Worm (Caenorhabditis elegans) whole organism, early embryonic: ENCODE measurements around the gene Y51B9A.9.

Source experiments
- B0310.2 ChIP-seq: sonication (generic microtip); optimal IDR thresholded peaks from 2 replicates; lab custom pipeline; 2016; ENCODE audit warnings: mild to moderate bottlenecking, missing genetic modification characterization, missing compliant biosample characterization
- F13C5.2 ChIP-seq: sonication (generic microtip); optimal IDR thresholded peaks from 2 replicates; lab custom pipeline; 2017; ENCODE audit warnings: mild to moderate bottlenecking, missing genetic modification characterization, inconsistent platforms, missing compliant biosample characterization
- aly-1 ChIP-seq: sonication (generic microtip); optimal IDR thresholded peaks from 2 replicates; lab custom pipeline; 2016; ENCODE audit warnings: missing genetic modification characterization, missing compliant biosample characterization
- ama-1 ChIP-seq: fragments of 150-350 bp; optimal IDR thresholded peaks from 2 replicates; lab custom pipeline; 2014
- ceh-13 ChIP-seq: fragments of 200-800 bp; sonication (Bioruptor generic); optimal IDR thresholded peaks from 2 replicates; lab custom pipeline; 2018; ENCODE audit warnings: mild to moderate bottlenecking, missing genetic modification characterization, missing compliant biosample characterization
- ceh-36 ChIP-seq: sonication (generic microtip); optimal IDR thresholded peaks from 2 replicates; lab custom pipeline; 2016; ENCODE audit warnings: missing genetic modification characterization, inconsistent platforms, missing compliant biosample characterization
- ets-7 ChIP-seq: sonication (generic microtip); optimal IDR thresholded peaks from 2 replicates; lab custom pipeline; 2016; ENCODE audit warnings: missing genotype, missing genetic modification characterization, missing compliant biosample characterization
- flt-1 ChIP-seq: fragments of 200-800 bp; sonication (Bioruptor generic); IDR thresholded peaks from 2 replicates; pipeline ENCODE4 v1.3.6; 2022; ENCODE audit warnings: missing genetic modification characterization, missing compliant biosample characterization
- hmbx-1 ChIP-seq: sonication (generic microtip); optimal IDR thresholded peaks from 2 replicates; lab custom pipeline; 2016; ENCODE audit warnings: mild to moderate bottlenecking, missing genetic modification characterization, missing compliant biosample characterization
- hmg-4 ChIP-seq: fragments of 200-800 bp; sonication (Bioruptor generic); optimal IDR thresholded peaks from 2 replicates; lab custom pipeline; 2018; ENCODE audit warnings: mild to moderate bottlenecking, missing genetic modification characterization, missing compliant biosample characterization
- hnd-1 ChIP-seq: sonication (generic microtip); optimal IDR thresholded peaks from 2 replicates; lab custom pipeline; 2016; ENCODE audit warnings: missing genetic modification characterization, missing compliant biosample characterization
- pes-1 ChIP-seq: fragments of 200-800 bp; sonication (Bioruptor generic); IDR thresholded peaks from 2 replicates; pipeline ENCODE4 v1.3.6; 2022; ENCODE audit warnings: missing genetic modification reagents, missing genetic modification characterization, missing compliant biosample characterization
- scrt-1 ChIP-seq: fragments of 200-800 bp; sonication (Bioruptor generic); IDR thresholded peaks from 2 replicates; pipeline ENCODE4 v1.3.6; 2022; ENCODE audit warnings: missing genetic modification characterization, missing compliant biosample characterization
- sea-1 ChIP-seq: fragments of 200-800 bp; sonication (Bioruptor generic); conservative IDR thresholded peaks from 2 replicates; pipeline ENCODE4 v1.3.6; 2022; ENCODE audit warnings: missing genetic modification characterization, missing compliant biosample characterization
- tbx-11 ChIP-seq: fragments of 200-800 bp; sonication (Bioruptor generic); IDR thresholded peaks from 2 replicates; pipeline ENCODE4 v1.3.6; 2022; ENCODE audit warnings: missing genetic modification characterization, missing compliant biosample characterization
- tbx-37 ChIP-seq: fragments of 200-800 bp; sonication (Bioruptor generic); conservative IDR thresholded peaks from 2 replicates; pipeline ENCODE4 v1.3.6; 2022; ENCODE audit warnings: missing genetic modification reagents, missing genetic modification characterization, missing compliant biosample characterization
- tra-4 ChIP-seq: sonication (generic microtip); optimal IDR thresholded peaks from 2 replicates; lab custom pipeline; 2017; ENCODE audit warnings: missing genetic modification characterization, missing compliant biosample characterization

Y51B9A.9 gene

ce11 chrII:9399746-9400145, 2.4 kb upstream of the Y51B9A.9 start, which contains the start of gene Y51B9A.7:
Gene Y51B9A.7, plus strand, starts transcription at chrII:9400046.
- no peak for TF ChIP-seq tra-4 (tag; lab: Kevin White, UChicago)
- no peak for TF ChIP-seq ama-1 (lab: Kevin White, UChicago)
- no peak for TF ChIP-seq tbx-37
- TF ChIP-seq aly-1 (tag; lab: Kevin White, UChicago), result no peak
- TF ChIP-seq ceh-36 (tag; lab: Kevin White, UChicago), result no peak
- no peak for TF ChIP-seq B0310.2 (tag; lab: Kevin White, UChicago)
- no peak for TF ChIP-seq flt-1 (GFP tag; lab: Robert Waterston, UW)
- TF ChIP-seq sea-1 (GFP tag; lab: Robert Waterston, UW), result no peak
- no peak for TF ChIP-seq hmg-4
- no peak for TF ChIP-seq ets-7
- no peak for TF ChIP-seq tbx-11 (GFP tag; lab: Robert Waterston, UW)
- TF ChIP-seq hnd-1 (tag; lab: Kevin White, UChicago), result no peak
- no peak for TF ChIP-seq ceh-13
- no peak for TF ChIP-seq pes-1 (GFP tag; lab: Robert Waterston, UW)
- no peak for TF ChIP-seq F13C5.2
- no peak for TF ChIP-seq hmbx-1 (tag; lab: Kevin White, UChicago)
- TF ChIP-seq scrt-1, result no peak

ce11 chrII:9398370-9398901, 1.0 kb upstream of the Y51B9A.9 start, which contains the start of the genes Y51B9A.14 and Y51B9A.8:
Gene Y51B9A.14, minus strand, starts transcription at chrII:9398470.
Gene Y51B9A.8, plus strand, starts transcription at chrII:9398851.
- TF ChIP-seq ama-1 (lab: Kevin White, UChicago), result no peak
- no peak for TF ChIP-seq hmg-4
- no peak for TF ChIP-seq F13C5.2

DNA sequence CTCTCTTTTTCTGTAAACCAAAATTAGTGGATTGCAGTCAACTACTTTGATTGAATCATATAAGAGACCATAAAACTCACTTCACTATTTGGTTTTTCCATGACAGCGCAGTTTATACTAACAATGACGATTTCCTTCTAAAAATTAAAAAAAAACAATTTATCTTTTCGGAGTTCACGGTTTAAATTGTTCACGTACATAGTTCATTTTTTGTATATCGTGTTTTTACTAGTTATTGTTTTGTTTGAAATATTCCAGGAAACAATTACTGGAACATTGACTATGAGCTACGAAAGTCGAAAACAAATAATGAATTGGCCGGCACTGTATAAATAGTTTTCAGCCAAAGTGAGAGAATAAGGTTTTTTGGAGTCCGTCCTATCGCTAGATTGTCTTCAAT, 4.7 kb downstream of the Y51B9A.9 start, which contains the start of gene lido-17:
lido-17 (minus strand) TSS at position 101 of the 400 bp plus-strand sequence.
- TF ChIP-seq ceh-36 (tag; lab: Kevin White, UChicago), result no peak
- no peak for TF ChIP-seq hmbx-1 (tag; lab: Kevin White, UChicago)
- no peak for TF ChIP-seq scrt-1
- no peak for TF ChIP-seq ceh-13
- TF ChIP-seq aly-1 (tag; lab: Kevin White, UChicago), result no peak
- TF ChIP-seq pes-1 (GFP tag; lab: Robert Waterston, UW), result no peak
- no peak for TF ChIP-seq ets-7
- TF ChIP-seq tra-4 (tag; lab: Kevin White, UChicago), result no peak
- TF ChIP-seq sea-1 (GFP tag; lab: Robert Waterston, UW), result no peak

- no peak for TF ChIP-seq hnd-1 (tag; lab: Kevin White, UChicago)
- no peak for TF ChIP-seq hmbx-1 (tag; lab: Kevin White, UChicago)
- TF ChIP-seq scrt-1, result no peak
- no peak for TF ChIP-seq aly-1 (tag; lab: Kevin White, UChicago)
- TF ChIP-seq ceh-36 (tag; lab: Kevin White, UChicago), result no peak
- TF ChIP-seq tbx-37, result no peak
- TF ChIP-seq tra-4 (tag; lab: Kevin White, UChicago), result no peak
- TF ChIP-seq B0310.2 (tag; lab: Kevin White, UChicago), result no peak
- TF ChIP-seq sea-1 (GFP tag; lab: Robert Waterston, UW), result no peak
- no peak for TF ChIP-seq tbx-11 (GFP tag; lab: Robert Waterston, UW)
- TF ChIP-seq ama-1 (lab: Kevin White, UChicago), result no peak
- TF ChIP-seq hmg-4, result no peak
- TF ChIP-seq F13C5.2, result no peak
- no peak for TF ChIP-seq ceh-13
- TF ChIP-seq pes-1 (GFP tag; lab: Robert Waterston, UW), result no peak
Observed at ce11 chrII:9385241-9385640, 12.2 kb downstream of the Y51B9A.9 start, which contains the start of gene C06C3.7. Gene C06C3.7, plus strand, starts transcription at chrII:9385541.

- TF ChIP-seq ceh-36 (tag; lab: Kevin White, UChicago) (no peak), flt-1 (GFP tag; lab: Robert Waterston, UW) (no peak), pes-1 (GFP tag; lab: Robert Waterston, UW) (no peak)
Observed at ce11 chrII:9379796-9380195, 17.6 kb downstream of the Y51B9A.9 start, which contains the start of gene srh-48. Gene srh-48, plus strand, starts transcription at chrII:9380096.

DNA sequence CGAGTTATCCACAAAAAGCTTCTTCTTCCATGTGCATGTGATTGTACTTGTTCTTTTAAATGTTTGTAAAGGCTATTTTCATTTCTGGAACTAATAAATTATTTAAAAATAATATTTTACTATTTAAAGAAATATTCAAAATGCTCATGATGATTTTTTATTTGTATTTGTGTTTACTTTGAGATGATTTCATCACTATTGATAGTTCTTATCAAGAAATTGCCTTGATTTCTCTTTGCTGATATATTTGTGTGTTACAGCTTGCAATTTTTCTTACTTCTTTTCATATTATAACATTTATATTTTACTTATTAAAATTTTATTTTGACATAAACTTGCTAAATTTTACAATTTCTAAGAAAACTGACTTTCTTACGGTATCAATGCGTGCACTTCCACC, 19.2 kb downstream of the Y51B9A.9 start:
- TF ChIP-seq ama-1 (lab: Kevin White, UChicago) (no peak), tbx-37 (no peak), tbx-11 (GFP tag; lab: Robert Waterston, UW) (no peak), hnd-1 (tag; lab: Kevin White, UChicago) (no peak), scrt-1 (no peak), aly-1 (tag; lab: Kevin White, UChicago) (no peak), F13C5.2 (no peak), ceh-13 (no peak)

ce11 chrII:9377158-9377557, 20.2 kb downstream of the Y51B9A.9 start, which contains the start of gene C06C3.10:
Gene C06C3.10, minus strand, starts transcription at chrII:9377258.
- TF ChIP-seq hnd-1 (tag; lab: Kevin White, UChicago) (no peak), aly-1 (tag; lab: Kevin White, UChicago) (no peak), ceh-36 (tag; lab: Kevin White, UChicago) (no peak), tbx-37 (no peak), ceh-13 (no peak), scrt-1 (no peak), tra-4 (tag; lab: Kevin White, UChicago) (no peak), tbx-11 (GFP tag; lab: Robert Waterston, UW) (no peak), hmg-4 (no peak), ama-1 (lab: Kevin White, UChicago) (no peak), sea-1 (GFP tag; lab: Robert Waterston, UW) (no peak), pes-1 (GFP tag; lab: Robert Waterston, UW) (no peak), F13C5.2 (no peak), ets-7 (no peak), flt-1 (GFP tag; lab: Robert Waterston, UW) (no peak), hmbx-1 (tag; lab: Kevin White, UChicago) (no peak), B0310.2 (tag; lab: Kevin White, UChicago) (no peak)

DNA sequence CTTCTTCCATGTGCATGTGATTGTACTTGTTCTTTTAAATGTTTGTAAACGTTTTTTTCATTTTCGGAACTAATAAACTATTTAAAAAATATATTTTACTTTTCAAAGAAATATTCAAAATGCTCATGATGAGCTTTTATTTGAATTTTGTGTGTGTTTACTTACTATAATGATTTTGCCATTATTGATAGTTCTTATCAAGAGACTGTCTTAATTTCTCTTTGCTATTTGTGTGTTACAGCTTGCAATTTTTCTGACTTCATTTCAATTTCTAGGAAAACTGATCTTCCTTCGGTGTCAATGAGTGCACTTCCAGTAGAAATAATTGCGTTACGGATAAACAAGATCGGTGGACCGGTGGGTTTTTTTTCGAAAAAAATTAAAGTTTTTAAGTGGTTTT, 22.6 kb downstream of the Y51B9A.9 start, which contains the start of gene C06C3.12:
C06C3.12 (plus strand) TSS at position 301 of the 400 bp plus-strand sequence.
- TF ChIP-seq sea-1 (GFP tag; lab: Robert Waterston, UW), result no peak
- no peak for TF ChIP-seq tra-4 (tag; lab: Kevin White, UChicago)
